Worm (Caenorhabditis elegans): ENCODE results near the gene dbn-1.
A peak's percentile ranks its signal among the peaks of the same experiment; 100 is the strongest.

dbn-1 gene

ce11 chrIII:13721066-13721465, 40.8 kb downstream of the dbn-1 start:
- no peak for TF ChIP-seq nhr-179 (tag; optimal IDR thresholded peaks at IDR 0.05)
- no peak for TF ChIP-seq D2030.7 (GFP tag; IDR thresholded peaks at IDR 0.05)
- TF ChIP-seq nhr-27 (tag; optimal IDR thresholded peaks at IDR 0.05) = no peak
- TF ChIP-seq let-607 (tag; optimal IDR thresholded peaks at IDR 0.05) = no peak
- TF ChIP-seq ceh-40 (GFP tag; IDR thresholded peaks at IDR 0.05) = no peak
- TF ChIP-seq ztf-25 (GFP tag; IDR thresholded peaks at IDR 0.05) = no peak
- no peak for TF ChIP-seq egl-18 (GFP tag; IDR thresholded peaks at IDR 0.05)
- no peak for TF ChIP-seq ZK185.1 (tag; optimal IDR thresholded peaks at IDR 0.05; ENCODE audit: poor library complexity, severe bottlenecking)
- TF ChIP-seq ceh-91 (GFP tag; IDR thresholded peaks at IDR 0.05) = no peak
- no peak for TF ChIP-seq pha-4 (tag; optimal IDR thresholded peaks at IDR 0.05)
- no peak for TF ChIP-seq lin-35 (GFP tag; optimal IDR thresholded peaks at IDR 0.05)
- no peak for TF ChIP-seq ets-4 (GFP tag; optimal IDR thresholded peaks at IDR 0.05)
- TF ChIP-seq hrde-1 (tag; optimal IDR thresholded peaks at IDR 0.05; ENCODE audit: borderline replicate concordance) = no peak
- TF ChIP-seq C17E4.6 (GFP tag; IDR thresholded peaks at IDR 0.05) = no peak
- TF ChIP-seq C06A6.2 (GFP tag; conservative IDR thresholded peaks at IDR 0.05) = peak; percentile 45; the same call in 1 of the 2 replicates
- TF ChIP-seq mes-4 (tag; optimal IDR thresholded peaks at IDR 0.05) = no peak
- peak; percentile 5 for TF ChIP-seq somi-1 (GFP tag; optimal IDR thresholded peaks at IDR 0.05)
- no peak for TF ChIP-seq attf-6 (GFP tag; IDR thresholded peaks at IDR 0.05)
- TF ChIP-seq snpc-1.3 (tag; optimal IDR thresholded peaks at IDR 0.05; ENCODE audit: insufficient read depth) = no peak
- no peak for TF ChIP-seq hlh-12 (tag; optimal IDR thresholded peaks at IDR 0.05)
- TF ChIP-seq efl-1 (GFP tag; optimal IDR thresholded peaks at IDR 0.05) = no peak
- peak; percentile 48 for TF ChIP-seq repo-1 (tag; optimal IDR thresholded peaks at IDR 0.05)
- TF ChIP-seq ekl-4 (GFP tag; IDR thresholded peaks at IDR 0.05) = no peak
- TF ChIP-seq F55B11.4 (tag; optimal IDR thresholded peaks at IDR 0.05; ENCODE audit: borderline replicate concordance, insufficient read depth) = no peak
- no peak for TF ChIP-seq sea-2 (GFP tag; IDR thresholded peaks at IDR 0.05)
- peak; percentile 52 for TF ChIP-seq K12H6.12 (tag; optimal IDR thresholded peaks at IDR 0.05)
- TF ChIP-seq madf-8 (GFP tag; conservative IDR thresholded peaks at IDR 0.05) = no peak
- no peak for TF ChIP-seq hlh-26 (GFP tag; conservative IDR thresholded peaks at IDR 0.05)
- TF ChIP-seq hsf-1 (GFP tag; IDR thresholded peaks at IDR 0.05) = 0 out of 2 replicates have a peak, but pooled peaks have one; percentile 50
- TF ChIP-seq Y67H2A.10 (GFP tag; conservative IDR thresholded peaks at IDR 0.05) = no peak
- TF ChIP-seq tbx-9 (tag; optimal IDR thresholded peaks at IDR 0.05; ENCODE audit: borderline replicate concordance) = no peak
- TF ChIP-seq F33H1.4 (GFP tag; IDR thresholded peaks at IDR 0.05) = no peak
- no peak for TF ChIP-seq Y56A3A.18 (GFP tag; IDR thresholded peaks at IDR 0.05)
- TF ChIP-seq chd-7 (tag; optimal IDR thresholded peaks at IDR 0.05) = no peak
- no peak for TF ChIP-seq lin-54 (GFP tag; optimal IDR thresholded peaks at IDR 0.05)
- no peak for TF ChIP-seq F37B4.10 (GFP tag; IDR thresholded peaks at IDR 0.05)
- TF ChIP-seq B0019.2 (GFP tag; conservative IDR thresholded peaks at IDR 0.05) = no peak
- no peak for TF ChIP-seq madf-10 (tag; optimal IDR thresholded peaks at IDR 0.05)
- no peak for TF ChIP-seq Y79H2A.3 (GFP tag; conservative IDR thresholded peaks at IDR 0.05)
- no peak for TF ChIP-seq xnd-1 (tag; optimal IDR thresholded peaks at IDR 0.05)
- peak; percentile 7 for TF ChIP-seq die-1 (tag; optimal IDR thresholded peaks at IDR 0.05)
- no peak for TF ChIP-seq aptf-3 (GFP tag; IDR thresholded peaks at IDR 0.05)
- TF ChIP-seq Y53F4B.3 (GFP tag; IDR thresholded peaks at IDR 0.05) = no peak
- TF ChIP-seq gei-17 (GFP tag; optimal IDR thresholded peaks at IDR 0.05) = no peak
- peak; percentile 36; the same call in 1 of the 2 replicates for TF ChIP-seq madf-6 (GFP tag; IDR thresholded peaks at IDR 0.05)
- TF ChIP-seq lag-1 (GFP tag; IDR thresholded peaks at IDR 0.05) = no peak
- TF ChIP-seq ceh-100 (GFP tag; IDR thresholded peaks at IDR 0.05) = no peak
- TF ChIP-seq bed-1 (GFP tag; IDR thresholded peaks at IDR 0.05) = no peak
- no peak for TF ChIP-seq tbp1 (GFP tag; optimal IDR thresholded peaks at IDR 0.05)

All from whole organism, young adult.